Fruit fly (Drosophila melanogaster): ENCODE results near the gene Pstk.

Pstk gene

dm6 chrX:19608042-19608609, 10.2 kb downstream of the Pstk start:
- TF ChIP-seq Sin3A (optimal IDR thresholded peaks at IDR 0.05) (no peak), ttk (optimal IDR thresholded peaks at IDR 0.05) (no peak), h (optimal IDR thresholded peaks at IDR 0.05) (no peak), Myc (optimal IDR thresholded peaks at IDR 0.05) (no peak), psq (optimal IDR thresholded peaks at IDR 0.05) (no peak), insv (optimal IDR thresholded peaks at IDR 0.05) (no peak)

dm6 chrX:19606971-19607370, 11.4 kb downstream of the Pstk start:
- no peak for TF ChIP-seq psq (optimal IDR thresholded peaks at IDR 0.05)
- no peak for TF ChIP-seq Sin3A (optimal IDR thresholded peaks at IDR 0.05)
- TF ChIP-seq h (optimal IDR thresholded peaks at IDR 0.05) = no peak
- no peak for TF ChIP-seq insv (optimal IDR thresholded peaks at IDR 0.05)
- no peak for TF ChIP-seq ttk (optimal IDR thresholded peaks at IDR 0.05)
- TF ChIP-seq Myc (optimal IDR thresholded peaks at IDR 0.05) = no peak

dm6 chrX:19606558-19606957, 11.8 kb downstream of the Pstk start:
- no peak for TF ChIP-seq h (optimal IDR thresholded peaks at IDR 0.05)

dm6 chrX:19605915-19606314, 12.4 kb downstream of the Pstk start:
- TF ChIP-seq ttk (optimal IDR thresholded peaks at IDR 0.05) = no peak

dm6 chrX:19604997-19605396, 13.3 kb downstream of the Pstk start, which contains the start of gene CG14207:
TSS of gene CG14207 (plus strand) at chrX:19605199.
- TF ChIP-seq h (optimal IDR thresholded peaks at IDR 0.05) (no peak), ttk (optimal IDR thresholded peaks at IDR 0.05) (no peak), insv (optimal IDR thresholded peaks at IDR 0.05) (no peak), psq (optimal IDR thresholded peaks at IDR 0.05) (no peak)

- TF ChIP-seq psq (optimal IDR thresholded peaks at IDR 0.05) (no peak), Sin3A (optimal IDR thresholded peaks at IDR 0.05) (no peak), h (optimal IDR thresholded peaks at IDR 0.05) (no peak), ttk (optimal IDR thresholded peaks at IDR 0.05) (no peak), insv (optimal IDR thresholded peaks at IDR 0.05) (no peak), Myc (optimal IDR thresholded peaks at IDR 0.05) (no peak)
Measured at dm6 chrX:19603953-19604352, 14.4 kb downstream of the Pstk start.

- TF ChIP-seq ttk (optimal IDR thresholded peaks at IDR 0.05) = no peak
- TF ChIP-seq Sin3A (optimal IDR thresholded peaks at IDR 0.05) = no peak
- TF ChIP-seq h (optimal IDR thresholded peaks at IDR 0.05) = no peak
- TF ChIP-seq psq (optimal IDR thresholded peaks at IDR 0.05) = no peak
- no peak for TF ChIP-seq insv (optimal IDR thresholded peaks at IDR 0.05)
Measured at dm6 chrX:19602483-19602882, 15.9 kb downstream of the Pstk start.

- TF ChIP-seq Sin3A (optimal IDR thresholded peaks at IDR 0.05) = no peak
- no peak for TF ChIP-seq insv (optimal IDR thresholded peaks at IDR 0.05)
- no peak for TF ChIP-seq Myc (optimal IDR thresholded peaks at IDR 0.05)
- TF ChIP-seq psq (optimal IDR thresholded peaks at IDR 0.05) = no peak
- TF ChIP-seq h (optimal IDR thresholded peaks at IDR 0.05) = no peak
- no peak for TF ChIP-seq ttk (optimal IDR thresholded peaks at IDR 0.05)
Measured at dm6 chrX:19601644-19602043, 16.7 kb downstream of the Pstk start, which contains the start of gene CG14220. TSS of gene CG14220 (minus strand) at chrX:19601851.

dm6 chrX:19598503-19598902, 19.8 kb downstream of the Pstk start:
- TF ChIP-seq psq (optimal IDR thresholded peaks at IDR 0.05) (no peak), insv (optimal IDR thresholded peaks at IDR 0.05) (no peak), Sin3A (optimal IDR thresholded peaks at IDR 0.05) (no peak), h (optimal IDR thresholded peaks at IDR 0.05) (no peak), ttk (optimal IDR thresholded peaks at IDR 0.05) (no peak), Myc (optimal IDR thresholded peaks at IDR 0.05) (no peak)

dm6 chrX:19597684-19598363, 20.5 kb downstream of the Pstk start, which contains the start of gene RpS10b:
TSS of gene RpS10b (plus strand) at chrX:19598031.
- TF ChIP-seq psq (optimal IDR thresholded peaks at IDR 0.05) (no peak), Sin3A (optimal IDR thresholded peaks at IDR 0.05) (no peak), Myc (optimal IDR thresholded peaks at IDR 0.05) (no peak), ttk (optimal IDR thresholded peaks at IDR 0.05) (no peak), h (optimal IDR thresholded peaks at IDR 0.05) (no peak), insv (optimal IDR thresholded peaks at IDR 0.05) (no peak)

- TF ChIP-seq insv (optimal IDR thresholded peaks at IDR 0.05) = no peak
Measured at dm6 chrX:19595862-19596261, 22.5 kb downstream of the Pstk start.

dm6 chrX:19592309-19592708, 26.0 kb downstream of the Pstk start, which contains the start of gene CG14205:
TSS of gene CG14205 (plus strand) at chrX:19592609.
- no peak for TF ChIP-seq psq (optimal IDR thresholded peaks at IDR 0.05)
- TF ChIP-seq Sin3A (optimal IDR thresholded peaks at IDR 0.05) = no peak
- no peak for TF ChIP-seq ttk (optimal IDR thresholded peaks at IDR 0.05)
- no peak for TF ChIP-seq Myc (optimal IDR thresholded peaks at IDR 0.05)
- no peak for TF ChIP-seq h (optimal IDR thresholded peaks at IDR 0.05)
- no peak for TF ChIP-seq insv (optimal IDR thresholded peaks at IDR 0.05)

- TF ChIP-seq insv (optimal IDR thresholded peaks at IDR 0.05) (no peak), h (optimal IDR thresholded peaks at IDR 0.05) (no peak), psq (optimal IDR thresholded peaks at IDR 0.05) (no peak), ttk (optimal IDR thresholded peaks at IDR 0.05) (no peak), Myc (optimal IDR thresholded peaks at IDR 0.05) (no peak), Sin3A (optimal IDR thresholded peaks at IDR 0.05) (no peak)
Measured at dm6 chrX:19590579-19590978, 27.8 kb downstream of the Pstk start.
